Fruit fly (Drosophila melanogaster): ENCODE measurements around the gene sl.

- no peak for TF ChIP-seq ttk (optimal IDR thresholded peaks at IDR 0.05)
- TF ChIP-seq Sin3A (optimal IDR thresholded peaks at IDR 0.05), result no peak
- no peak for TF ChIP-seq psq (optimal IDR thresholded peaks at IDR 0.05)
Observed at dm6 chrX:16335107-16335642, 14.9 kb upstream of the sl start.

All from Kc167 (cell line).